Fruit fly (Drosophila melanogaster) whole organism, embryonic: Measurements from ENCODE around the gene CG34453.
A peak's percentile ranks its signal among the peaks of the same experiment; 100 is the strongest.

Experiments
- Adf1 ChIP-seq: fragments of 200-800 bp; sonication (Bioruptor generic); IDR thresholded peaks from 2 replicates; pipeline ENCODE4 v1.3.6; 2022; ENCODE audit warnings: missing biosample characterization, missing genetic modification characterization
- Antp ChIP-seq: fragments of 200-800 bp; sonication (Bioruptor generic); optimal IDR thresholded peaks from 3 replicates; lab custom pipeline; 2016; ENCODE audit warnings: missing biosample characterization, missing genetic modification characterization
- Asciz ChIP-seq: fragments of 200-800 bp; sonication (Bioruptor generic); optimal IDR thresholded peaks from 2 replicates; lab custom pipeline; 2017; ENCODE audit warnings: missing biosample characterization, mild to moderate bottlenecking, missing genetic modification characterization, missing genetic modification reagents
- CG10366 ChIP-seq: fragments of 200-800 bp; sonication (Bioruptor generic); IDR thresholded peaks from 2 replicates; pipeline ENCODE4 v1.3.6; 2022; ENCODE audit warnings: missing biosample characterization, missing genetic modification characterization
- CG10462 ChIP-seq: fragments of 200-800 bp; sonication (Bioruptor generic); optimal IDR thresholded peaks from 2 replicates; lab custom pipeline; 2016; ENCODE audit warnings: missing biosample characterization, missing genetic modification characterization
- CG12744 ChIP-seq: fragments of 200-800 bp; sonication (Bioruptor generic); optimal IDR thresholded peaks from 2 replicates; lab custom pipeline; 2016; ENCODE audit warnings: missing biosample characterization, missing genetic modification characterization
- CG12769 ChIP-seq: fragments of 200-800 bp; sonication (Bioruptor generic); optimal IDR thresholded peaks from 2 replicates; lab custom pipeline; 2019; ENCODE audit warnings: missing biosample characterization, mild to moderate bottlenecking, missing genetic modification characterization, moderate library complexity
- CG14050 ChIP-seq: fragments of 200-800 bp; sonication (Bioruptor generic); IDR thresholded peaks from 3 replicates; pipeline ENCODE4 v1.3.6; 2022; ENCODE audit warnings: missing biosample characterization, missing genetic modification characterization
- CG15479 ChIP-seq: fragments of 200-800 bp; sonication (Bioruptor generic); optimal IDR thresholded peaks from 3 replicates; lab custom pipeline; 2019; ENCODE audit warnings: missing biosample characterization, mild to moderate bottlenecking, missing genetic modification characterization, moderate library complexity
- CG17568 ChIP-seq: fragments of 200-800 bp; sonication (Bioruptor generic); optimal IDR thresholded peaks from 2 replicates; lab custom pipeline; 2018; ENCODE audit warnings: missing biosample characterization, mild to moderate bottlenecking, missing genetic modification characterization, moderate library complexity
- CG30020 ChIP-seq: fragments of 200-800 bp; optimal IDR thresholded peaks from 2 replicates; lab custom pipeline; 2019; ENCODE audit warnings: missing biosample characterization, mild to moderate bottlenecking, missing genetic modification characterization, moderate library complexity
- CG33557 ChIP-seq: fragments of 200-800 bp; sonication (Bioruptor generic); optimal IDR thresholded peaks from 2 replicates; lab custom pipeline; 2019; ENCODE audit warnings: missing biosample characterization, mild to moderate bottlenecking, missing genetic modification characterization, moderate library complexity
- CG34422 ChIP-seq: fragments of 200-800 bp; sonication (Bioruptor generic); IDR thresholded peaks from 3 replicates; pipeline ENCODE4 v1.3.6; 2022; ENCODE audit warnings: missing biosample characterization, missing genetic modification characterization
- CG4854 ChIP-seq: fragments of 200-800 bp; sonication (Bioruptor generic); optimal IDR thresholded peaks from 2 replicates; lab custom pipeline; 2016; ENCODE audit warnings: missing biosample characterization, missing genetic modification characterization, inconsistent platforms
- CG7963 ChIP-seq: fragments of 200-800 bp; sonication (Bioruptor generic); IDR thresholded peaks from 3 replicates; pipeline ENCODE4 v1.3.6; 2022; ENCODE audit warnings: missing biosample characterization, missing genetic modification characterization; ENCODE audit not compliant: partially characterized antibody
- CHES-1-like ChIP-seq: fragments of 200-800 bp; sonication (Bioruptor generic); optimal IDR thresholded peaks from 2 replicates; lab custom pipeline; 2016; ENCODE audit warnings: missing biosample characterization, missing genetic modification characterization
- D ChIP-seq, 2 experiments: fragments of 200-800 bp in 1 of 2; fragments of >200 bp in 1 of 2; sonication (Bioruptor generic) in 1 of 2; optimal IDR thresholded peaks; 2 replicates in 1 of 2; 3 replicates in 1 of 2; lab custom pipeline; 2017; ENCODE audit warnings: mild to moderate bottlenecking in 1 of 2, missing biosample characterization in 1 of 2, missing genetic modification characterization in 1 of 2, missing genetic modification reagents in 1 of 2
- Doc3 ChIP-seq: fragments of 200-800 bp; sonication (Bioruptor generic); IDR thresholded peaks from 3 replicates; pipeline ENCODE4 v1.3.6; 2022; ENCODE audit warnings: missing biosample characterization, missing genetic modification characterization; ENCODE audit not compliant: partially characterized antibody
- Gsc ChIP-seq: fragments of 200-800 bp; sonication (Bioruptor generic); IDR thresholded peaks from 2 replicates; pipeline ENCODE4 v1.3.6; 2022; ENCODE audit warnings: missing biosample characterization, missing genetic modification characterization
- Hr3 ChIP-seq: fragments of 200-800 bp; sonication (Bioruptor generic); optimal IDR thresholded peaks from 3 replicates; lab custom pipeline; 2016; ENCODE audit warnings: missing biosample characterization, missing genetic modification characterization
- Hr39 ChIP-seq: fragments of >200 bp; optimal IDR thresholded peaks from 2 replicates; lab custom pipeline; 2017
- Nf-YC ChIP-seq: fragments of 200-800 bp; optimal IDR thresholded peaks from 3 replicates; lab custom pipeline; 2019; ENCODE audit warnings: missing biosample characterization, mild to moderate bottlenecking, missing genetic modification characterization, moderate library complexity
- Opbp ChIP-seq: fragments of 200-800 bp; sonication (Bioruptor generic); IDR thresholded peaks from 3 replicates; pipeline ENCODE4 v1.3.6; 2022; ENCODE audit warnings: missing biosample characterization, missing genetic modification characterization; ENCODE audit not compliant: partially characterized antibody
- PHDP ChIP-seq: fragments of 200-800 bp; sonication (Bioruptor generic); optimal IDR thresholded peaks from 3 replicates; lab custom pipeline; 2018; ENCODE audit warnings: missing biosample characterization, mild to moderate bottlenecking, missing genetic modification characterization, moderate library complexity
- Ravus ChIP-seq: fragments of 200-800 bp; sonication (Bioruptor generic); IDR thresholded peaks from 2 replicates; pipeline ENCODE4 v1.3.6; 2022; ENCODE audit warnings: missing biosample characterization, missing genetic modification characterization
- Vsx1 ChIP-seq: fragments of 200-800 bp; sonication (Bioruptor generic); optimal IDR thresholded peaks from 2 replicates; lab custom pipeline; 2017; ENCODE audit warnings: missing biosample characterization, mild to moderate bottlenecking, missing genetic modification characterization, missing genetic modification reagents
- ab ChIP-seq: fragments of 200-800 bp; sonication (Bioruptor generic); optimal IDR thresholded peaks from 2 replicates; lab custom pipeline; 2016; ENCODE audit warnings: missing biosample characterization, missing genetic modification characterization
- ac ChIP-seq: fragments of 200-800 bp; sonication (Bioruptor generic); optimal IDR thresholded peaks from 3 replicates; lab custom pipeline; 2017; ENCODE audit warnings: missing biosample characterization, mild to moderate bottlenecking, missing genetic modification characterization
- cato ChIP-seq: fragments of 200-800 bp; sonication (Bioruptor generic); optimal IDR thresholded peaks from 2 replicates; lab custom pipeline; 2016; ENCODE audit warnings: missing biosample characterization, missing genetic modification characterization, borderline replicate concordance
- cwo ChIP-seq: fragments of 200-800 bp; sonication (Bioruptor generic); optimal IDR thresholded peaks from 3 replicates; lab custom pipeline; 2017; ENCODE audit warnings: missing biosample characterization, missing genetic modification characterization, mild to moderate bottlenecking, moderate library complexity, missing genetic modification reagents
- dati ChIP-seq: fragments of 200-800 bp; sonication (Bioruptor generic); IDR thresholded peaks from 2 replicates; pipeline ENCODE4 v1.3.6; 2022; ENCODE audit warnings: missing biosample characterization, missing genetic modification characterization
- dm ChIP-seq: fragments of 200-800 bp; sonication (Bioruptor generic); optimal IDR thresholded peaks from 3 replicates; lab custom pipeline; 2016; ENCODE audit warnings: missing biosample characterization, missing genetic modification characterization
- eyg ChIP-seq: fragments of 200-800 bp; sonication (Bioruptor generic); optimal IDR thresholded peaks from 3 replicates; lab custom pipeline; 2016; ENCODE audit warnings: missing biosample characterization, missing genetic modification characterization
- fu2 ChIP-seq: fragments of 200-800 bp; sonication (Bioruptor generic); optimal IDR thresholded peaks from 2 replicates; lab custom pipeline; 2016; ENCODE audit warnings: missing biosample characterization, missing genetic modification characterization
- gfzf ChIP-seq: fragments of 200-800 bp; sonication (Bioruptor generic); optimal IDR thresholded peaks from 2 replicates; lab custom pipeline; 2016; ENCODE audit warnings: missing biosample characterization, mild to moderate bottlenecking, missing genetic modification characterization, moderate library complexity
- grn ChIP-seq: fragments of 200-800 bp; sonication (Bioruptor generic); optimal IDR thresholded peaks from 3 replicates; lab custom pipeline; 2017; ENCODE audit warnings: missing biosample characterization, missing genetic modification characterization
- kni ChIP-seq: fragments of 200-800 bp; sonication (Bioruptor generic); optimal IDR thresholded peaks from 3 replicates; lab custom pipeline; 2017; ENCODE audit warnings: mild to moderate bottlenecking, missing biosample characterization, missing genetic modification reagents, missing genetic modification characterization
- luna ChIP-seq: fragments of 200-800 bp; sonication (Bioruptor generic); optimal IDR thresholded peaks from 2 replicates; lab custom pipeline; 2016; ENCODE audit warnings: missing biosample characterization, missing genetic modification characterization
- nmo ChIP-seq: fragments of 200-800 bp; sonication (Bioruptor generic); optimal IDR thresholded peaks from 2 replicates; lab custom pipeline; 2018; ENCODE audit warnings: missing biosample characterization, mild to moderate bottlenecking, missing genetic modification characterization, moderate library complexity
- ro ChIP-seq: fragments of 200-800 bp; sonication (Bioruptor generic); IDR thresholded peaks from 2 replicates; pipeline ENCODE4 v1.3.6; 2022; ENCODE audit warnings: missing biosample characterization, missing genetic modification characterization
- shn ChIP-seq: fragments of 200-800 bp; sonication (Bioruptor generic); optimal IDR thresholded peaks from 3 replicates; lab custom pipeline; 2016; ENCODE audit warnings: missing biosample characterization, missing genetic modification characterization
- sqz ChIP-seq: fragments of 200-800 bp; sonication (Bioruptor generic); optimal IDR thresholded peaks from 3 replicates; lab custom pipeline; 2018; ENCODE audit warnings: missing biosample characterization, mild to moderate bottlenecking, missing genetic modification characterization
- ssp ChIP-seq: fragments of 200-800 bp; sonication (Bioruptor generic); IDR thresholded peaks from 2 replicates; pipeline ENCODE4 v1.3.6; 2022; ENCODE audit warnings: missing biosample characterization, missing genetic modification characterization
- tap ChIP-seq: fragments of 200-800 bp; optimal IDR thresholded peaks from 3 replicates; lab custom pipeline; 2019; ENCODE audit warnings: missing biosample characterization, mild to moderate bottlenecking, missing genetic modification characterization, moderate library complexity
- trh ChIP-seq: fragments of 200-800 bp; sonication (Bioruptor generic); optimal IDR thresholded peaks from 2 replicates; lab custom pipeline; 2016; ENCODE audit warnings: missing biosample characterization, missing genetic modification characterization
- tx ChIP-seq: fragments of 200-800 bp; sonication (Bioruptor generic); optimal IDR thresholded peaks from 2 replicates; lab custom pipeline; 2016; ENCODE audit warnings: missing biosample characterization, missing genetic modification characterization
- unpg ChIP-seq: fragments of 200-800 bp; sonication (Bioruptor generic); optimal IDR thresholded peaks from 3 replicates; lab custom pipeline; 2018; ENCODE audit warnings: missing biosample characterization, mild to moderate bottlenecking, missing genetic modification characterization, moderate library complexity
- vnd ChIP-seq: fragments of 200-800 bp; sonication (Bioruptor generic); IDR thresholded peaks from 3 replicates; pipeline ENCODE4 v1.3.6; 2022; ENCODE audit warnings: missing biosample characterization, missing genetic modification characterization; ENCODE audit not compliant: partially characterized antibody

CG34453 gene

dm6 chr3L:223019-223902 lies 9.9 kb downstream of the CG34453 start, which contains the start of the genes pyx and CG33229 (continued):
- TF ChIP-seq CHES-1-like (GFP tag; lab: Kevin White, UChicago) (peak; percentile 85), fu2 (peak; percentile 89), Nf-YC (tag; lab: Kevin White, UChicago) (peak; percentile 81), Antp (GFP tag; lab: Kevin White, UChicago) (peak; percentile 80), cato (GFP tag; lab: Kevin White, UChicago) (peak; percentile 76), PHDP (tag; lab: Kevin White, UChicago) (peak; percentile 75), CG10462 (GFP tag; lab: Kevin White, UChicago) (peak; percentile 47), ac (GFP tag; lab: Kevin White, UChicago) (no peak), nmo (GFP tag; lab: Kevin White, UChicago) (peak; percentile 91), CG10366 (GFP tag; lab: Robert Waterston, UW) (peak; percentile 80), CG7963 (no peak), cwo (GFP tag; lab: Kevin White, UChicago) (peak; percentile 72), CG17568 (GFP tag; lab: Kevin White, UChicago) (no peak), CG33557 (GFP tag; lab: Kevin White, UChicago) (peak; percentile 41), Hr3 (GFP tag; lab: Kevin White, UChicago) (peak; percentile 87), ro (peak; percentile 44; the same call in 1 of the 2 replicates), CG4854 (GFP tag; lab: Kevin White, UChicago) (peak; percentile 80), Doc3 (GFP tag; lab: Robert Waterston, UW) (no peak), tx (GFP tag; lab: Kevin White, UChicago) (peak; percentile 82), eyg (GFP tag; lab: Kevin White, UChicago) (peak; percentile 48), unpg (peak; percentile 74), dati (GFP tag; lab: Robert Waterston, UW) (no peak), gfzf (GFP tag; lab: Kevin White, UChicago) (peak; percentile 77), CG12744 (peak; percentile 75), shn (GFP tag; lab: Kevin White, UChicago) (peak; percentile 78), Hr39 (lab: Kevin White, UChicago) (no peak), Asciz (GFP tag; lab: Kevin White, UChicago) (peak; percentile 64), Vsx1 (GFP tag; lab: Kevin White, UChicago) (no peak), Ravus (GFP tag; lab: Robert Waterston, UW) (peak; percentile 20), CG15479 (no peak), kni (GFP tag; lab: Kevin White, UChicago) (peak; percentile 29), CG12769 (tag; lab: Kevin White, UChicago) (peak; percentile 80), tap (tag; lab: Kevin White, UChicago) (peak; percentile 62), sqz (GFP tag; lab: Kevin White, UChicago) (peak; percentile 24), CG34422 (peak; percentile 88), dm (peak; percentile 32), Adf1 (GFP tag; lab: Robert Waterston, UW) (no peak), D (optimal IDR thresholded peaks at IDR 0.05; lab: Kevin White, UChicago) (no peak), D (GFP tag; optimal IDR thresholded peaks at IDR 0.05; lab: Kevin White, UChicago) (peak; percentile 76), luna (peak; percentile 38), grn (GFP tag; lab: Kevin White, UChicago) (peak; percentile 21), Gsc (no peak; the same call in 1 of the 2 replicates), vnd (GFP tag; lab: Robert Waterston, UW) (no peak), ssp (peak; percentile 80), trh (GFP tag; lab: Kevin White, UChicago) (peak; percentile 59), Opbp (no peak), ab (GFP tag; lab: Kevin White, UChicago) (peak; percentile 75), CG14050 (GFP tag; lab: Robert Waterston, UW) (peak; percentile 68), CG30020 (tag; lab: Kevin White, UChicago) (peak; percentile 59)
